Fruit fly (Drosophila melanogaster) whole organism, wandering third instar larva: Measurements from ENCODE around the gene CG14096.

Experiments used
- Abd-B ChIP-seq: fragments of >200 bp; optimal IDR thresholded peaks from 2 replicates; lab custom pipeline; 2017; ENCODE audit warnings: missing biosample characterization, missing genetic modification characterization
- OdsH ChIP-seq: fragments of 200-800 bp; sonication (Bioruptor generic); optimal IDR thresholded peaks from 2 replicates; lab custom pipeline; 2016; ENCODE audit warnings: missing biosample characterization, mild to moderate bottlenecking, missing genetic modification characterization
- foxo ChIP-seq, 2 experiments: fragments of 200-800 bp; sonication (Bioruptor generic); optimal IDR thresholded peaks; 2 replicates in 1 of 2; 3 replicates in 1 of 2; lab custom pipeline; 2016 to 2017; ENCODE audit warnings: missing biosample characterization in 2 of 2, missing genetic modification characterization in 2 of 2
- fru ChIP-seq: fragments of 200-800 bp; sonication (Bioruptor generic); optimal IDR thresholded peaks from 3 replicates; lab custom pipeline; 2016; ENCODE audit warnings: missing biosample characterization, mild to moderate bottlenecking, missing genetic modification characterization
- psq ChIP-seq: fragments of 200-800 bp; sonication (Bioruptor generic); optimal IDR thresholded peaks from 3 replicates; lab custom pipeline; 2017; ENCODE audit warnings: missing biosample characterization, mild to moderate bottlenecking, missing genetic modification characterization, moderate library complexity

DNA sequence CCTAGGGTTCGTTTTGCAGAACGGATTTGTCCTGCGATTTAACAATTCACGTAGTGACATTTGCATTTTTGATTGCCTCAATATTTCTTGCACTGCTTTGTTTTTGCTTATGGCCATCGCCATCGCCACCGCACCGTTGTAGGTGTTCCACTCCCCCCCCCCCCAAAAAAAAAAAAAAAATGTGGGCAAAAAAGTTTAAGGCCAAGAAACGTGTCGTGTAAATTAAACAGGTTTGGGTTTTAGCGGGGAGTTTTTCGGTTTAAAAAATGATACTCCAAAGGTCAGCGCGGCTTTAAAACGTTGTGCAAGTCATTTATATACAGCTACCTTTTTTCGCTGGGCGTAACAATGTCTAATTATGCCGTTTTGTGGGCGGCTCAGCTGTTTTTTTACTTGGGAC lies 14.3 kb upstream of the CG14096 start:
- no peak for TF ChIP-seq Abd-B (GFP tag; lab: Kevin White, UChicago)
- TF ChIP-seq psq (GFP tag; lab: Kevin White, UChicago) = no peak
- TF ChIP-seq OdsH = no peak
- no peak for TF ChIP-seq foxo (GFP tag; optimal IDR thresholded peaks at IDR 0.05; lab: Kevin White, UChicago)
- TF ChIP-seq fru (GFP tag; lab: Kevin White, UChicago) = no peak
